Worm (Caenorhabditis elegans) whole organism, L1 larva: ENCODE data around the gene unc-93.

Experiments used
- C04F5.9 ChIP-seq: sonication (generic microtip); optimal IDR thresholded peaks from 2 replicates; lab custom pipeline; 2016; ENCODE audit warnings: missing genetic modification characterization, missing compliant biosample characterization
- F16B12.6 ChIP-seq: fragments of 150-350 bp; optimal IDR thresholded peaks from 2 replicates; lab custom pipeline; 2014; ENCODE audit warnings: missing biosample characterization, missing genetic modification characterization
- aha-1 ChIP-seq: fragments of 150-350 bp; optimal IDR thresholded peaks from 2 replicates; lab custom pipeline; 2014; ENCODE audit warnings: missing biosample characterization, missing genetic modification characterization
- blmp-1 ChIP-seq: fragments of 150-350 bp; optimal IDR thresholded peaks from 2 replicates; lab custom pipeline; 2014; ENCODE audit warnings: missing biosample characterization, missing genetic modification characterization
- ceh-63 ChIP-seq: fragments of 200-800 bp; sonication (Bioruptor generic); optimal IDR thresholded peaks from 2 replicates; lab custom pipeline; 2018; ENCODE audit warnings: mild to moderate bottlenecking, missing genetic modification characterization, missing compliant biosample characterization
- ceh-8 ChIP-seq: fragments of 200-800 bp; sonication (Bioruptor generic); optimal IDR thresholded peaks from 2 replicates; lab custom pipeline; 2018; ENCODE audit warnings: mild to moderate bottlenecking, missing genetic modification characterization, moderate library complexity, missing compliant biosample characterization
- ceh-90 ChIP-seq: sonication (generic microtip); optimal IDR thresholded peaks from 2 replicates; lab custom pipeline; 2016; ENCODE audit warnings: missing genetic modification characterization, missing compliant biosample characterization
- dsc-1 ChIP-seq: sonication (generic microtip); optimal IDR thresholded peaks from 2 replicates; lab custom pipeline; 2016; ENCODE audit warnings: mild to moderate bottlenecking, missing genetic modification characterization, missing compliant biosample characterization
- efl-1 ChIP-seq, 4 experiments: fragments of 150-350 bp; optimal IDR thresholded peaks in 3 of 4; peaks in 1 of 4; 1 replicate in 1 of 4; 2 replicates in 3 of 4; lab custom pipeline; 2014; ENCODE audit warnings: missing biosample characterization in 2 of 4, missing genetic modification characterization in 2 of 4, missing genetic modification reagents in 2 of 4
- egl-27 ChIP-seq, 2 experiments: fragments of 150-350 bp in 1 of 2; sonication (generic microtip); optimal IDR thresholded peaks; 3 replicates each; lab custom pipeline; 2017 to 2018; ENCODE audit warnings: missing biosample characterization in 2 of 2, missing genetic modification characterization in 2 of 2, missing genetic modification reagents in 2 of 2
- elt-2 ChIP-seq: sonication (generic microtip); optimal IDR thresholded peaks from 2 replicates; lab custom pipeline; 2016; ENCODE audit warnings: missing genetic modification characterization, mild to moderate bottlenecking, inconsistent platforms, missing compliant biosample characterization, missing genetic modification reagents
- elt-3 ChIP-seq, 6 experiments: fragments of 150-350 bp in 1 of 6; sonication (generic microtip); optimal IDR thresholded peaks; 2 replicates each; lab custom pipeline; 2017 to 2018; ENCODE audit warnings: missing biosample characterization in 6 of 6, missing genetic modification characterization in 6 of 6, inconsistent platforms in 1 of 6
- fkh-10 ChIP-seq: sonication (generic microtip); optimal IDR thresholded peaks from 2 replicates; lab custom pipeline; 2017; ENCODE audit warnings: missing biosample characterization, missing genetic modification reagents, missing genetic modification characterization
- fkh-8 ChIP-seq: sonication (generic microtip); optimal IDR thresholded peaks from 2 replicates; lab custom pipeline; 2016; ENCODE audit warnings: mild to moderate bottlenecking, missing genetic modification characterization, missing compliant biosample characterization
- fos-1 ChIP-seq: fragments of 150-350 bp; optimal IDR thresholded peaks from 2 replicates; lab custom pipeline; 2014; ENCODE audit warnings: missing biosample characterization, missing genetic modification characterization
- hlh-4 ChIP-seq: sonication (generic microtip); optimal IDR thresholded peaks from 2 replicates; lab custom pipeline; 2016; ENCODE audit warnings: mild to moderate bottlenecking, missing genetic modification characterization, missing compliant biosample characterization
- hpl-2 ChIP-seq: fragments of 150-350 bp; optimal IDR thresholded peaks from 2 replicates; lab custom pipeline; 2014; ENCODE audit warnings: missing biosample characterization, missing genetic modification reagents, missing genetic modification characterization
- jun-1 ChIP-seq: fragments of 150-350 bp; optimal IDR thresholded peaks from 2 replicates; lab custom pipeline; 2014; ENCODE audit warnings: missing biosample characterization, missing genetic modification reagents, missing genetic modification characterization
- lin-14 ChIP-seq: fragments of 200-800 bp; sonication (Bioruptor generic); optimal IDR thresholded peaks from 2 replicates; lab custom pipeline; 2018; ENCODE audit warnings: mild to moderate bottlenecking, missing genetic modification characterization, moderate library complexity, missing compliant biosample characterization
- lin-35 ChIP-seq, 2 experiments: fragments of 150-350 bp; optimal IDR thresholded peaks; 2 replicates each; lab custom pipeline; 2014; ENCODE audit warnings: missing biosample characterization in 2 of 2, missing genetic modification characterization in 2 of 2, missing genetic modification reagents in 2 of 2
- lin-39 ChIP-seq: fragments of 150-350 bp; optimal IDR thresholded peaks from 2 replicates; lab custom pipeline; 2014; ENCODE audit warnings: missing biosample characterization, missing genetic modification reagents, missing genetic modification characterization
- lsy-2 ChIP-seq, 2 experiments: fragments of 150-350 bp; optimal IDR thresholded peaks; 2 replicates each; lab custom pipeline; 2014; ENCODE audit warnings: missing biosample characterization in 2 of 2, missing genetic modification characterization in 2 of 2
- mab-9 ChIP-seq: fragments of 200-800 bp; sonication (Bioruptor generic); IDR thresholded peaks from 2 replicates; pipeline ENCODE4 v1.3.6; 2022; ENCODE audit warnings: missing genetic modification reagents, missing genetic modification characterization, missing compliant biosample characterization
- mef-2 ChIP-seq: fragments of 150-350 bp; optimal IDR thresholded peaks from 2 replicates; lab custom pipeline; 2014; ENCODE audit warnings: missing biosample characterization, missing genetic modification characterization
- mep-1 ChIP-seq: fragments of 150-350 bp; optimal IDR thresholded peaks from 2 replicates; lab custom pipeline; 2014; ENCODE audit warnings: missing biosample characterization, missing genetic modification characterization
- nhr-11 ChIP-seq: fragments of 150-350 bp; optimal IDR thresholded peaks from 2 replicates; lab custom pipeline; 2014; ENCODE audit warnings: missing biosample characterization, missing genetic modification characterization
- nhr-12 ChIP-seq: sonication (generic microtip); optimal IDR thresholded peaks from 2 replicates; lab custom pipeline; 2017; ENCODE audit warnings: missing biosample characterization, missing genetic modification characterization
- nhr-19 ChIP-seq: fragments of 200-800 bp; sonication (Bioruptor generic); conservative IDR thresholded peaks from 2 replicates; pipeline ENCODE4 v1.3.6; 2022; ENCODE audit warnings: missing genetic modification characterization, missing compliant biosample characterization
- nhr-20 ChIP-seq: sonication (generic microtip); optimal IDR thresholded peaks from 2 replicates; lab custom pipeline; 2016; ENCODE audit warnings: mild to moderate bottlenecking, missing genetic modification characterization, missing compliant biosample characterization
- nhr-47 ChIP-seq: sonication (generic microtip); optimal IDR thresholded peaks from 2 replicates; lab custom pipeline; 2016; ENCODE audit warnings: mild to moderate bottlenecking, missing genetic modification characterization, moderate library complexity, missing compliant biosample characterization
- nhr-71 ChIP-seq: sonication (generic microtip); optimal IDR thresholded peaks from 2 replicates; lab custom pipeline; 2016; ENCODE audit warnings: mild to moderate bottlenecking, missing genetic modification characterization, moderate library complexity, missing compliant biosample characterization
- nhr-76 ChIP-seq: sonication (generic microtip); optimal IDR thresholded peaks from 2 replicates; lab custom pipeline; 2017; ENCODE audit warnings: missing biosample characterization, missing genetic modification characterization
- nhr-77 ChIP-seq: fragments of 150-350 bp; optimal IDR thresholded peaks from 2 replicates; lab custom pipeline; 2014; ENCODE audit warnings: missing biosample characterization, missing genetic modification characterization
- nhr-84 ChIP-seq: sonication (generic microtip); optimal IDR thresholded peaks from 2 replicates; lab custom pipeline; 2017; ENCODE audit warnings: missing biosample characterization, missing genetic modification characterization
- nhr-85 ChIP-seq: sonication (generic microtip); peaks from one replicate; lab custom pipeline; 2016; ENCODE audit warnings: missing genetic modification characterization, inconsistent platforms, missing compliant biosample characterization
- nhr-90 ChIP-seq: sonication (generic microtip); optimal IDR thresholded peaks from 2 replicates; lab custom pipeline; 2016; ENCODE audit warnings: mild to moderate bottlenecking, missing genetic modification characterization, missing compliant biosample characterization; ENCODE audit not compliant: poor library complexity
- pax-3 ChIP-seq: fragments of 200-800 bp; sonication (Bioruptor generic); optimal IDR thresholded peaks from 2 replicates; lab custom pipeline; 2018; ENCODE audit warnings: mild to moderate bottlenecking, missing genetic modification characterization, moderate library complexity, missing compliant biosample characterization
- pqm-1 ChIP-seq: sonication (generic microtip); optimal IDR thresholded peaks from 3 replicates; lab custom pipeline; 2017; ENCODE audit warnings: missing biosample characterization, missing genetic modification characterization
- skn-1 ChIP-seq: fragments of 150-350 bp; optimal IDR thresholded peaks from 2 replicates; lab custom pipeline; 2014; ENCODE audit warnings: missing biosample characterization, missing genetic modification characterization
- snu-23 ChIP-seq: sonication (generic microtip); optimal IDR thresholded peaks from 2 replicates; lab custom pipeline; 2016; ENCODE audit warnings: missing genetic modification characterization, missing compliant biosample characterization
- sptf-1 ChIP-seq: fragments of 150-350 bp; optimal IDR thresholded peaks from 2 replicates; lab custom pipeline; 2014; ENCODE audit warnings: missing biosample characterization, missing genetic modification characterization
- unc-130 ChIP-seq: fragments of 150-350 bp; optimal IDR thresholded peaks from 2 replicates; lab custom pipeline; 2017; ENCODE audit warnings: missing biosample characterization, missing genetic modification characterization, inconsistent platforms
- unc-98 ChIP-seq: fragments of 200-800 bp; sonication (Bioruptor generic); IDR thresholded peaks from 2 replicates; pipeline ENCODE4 v1.3.6; 2022; ENCODE audit warnings: missing genetic modification characterization, missing compliant biosample characterization
- zag-1 ChIP-seq: fragments of 150-350 bp; optimal IDR thresholded peaks from 2 replicates; lab custom pipeline; 2014; ENCODE audit warnings: missing biosample characterization, missing genetic modification characterization
- zip-4 ChIP-seq: fragments of 200-800 bp; sonication (Bioruptor generic); optimal IDR thresholded peaks from 2 replicates; lab custom pipeline; 2018; ENCODE audit warnings: mild to moderate bottlenecking, missing genetic modification characterization, moderate library complexity, missing compliant biosample characterization
- ztf-11 ChIP-seq, 2 experiments: sonication (generic microtip); optimal IDR thresholded peaks; 2 replicates each; lab custom pipeline; 2016 to 2017; ENCODE audit warnings: missing genetic modification characterization in 2 of 2, missing biosample characterization in 1 of 2, missing compliant biosample characterization in 1 of 2
- ztf-4 ChIP-seq: fragments of 150-350 bp; optimal IDR thresholded peaks from 2 replicates; lab custom pipeline; 2014; ENCODE audit warnings: missing biosample characterization, missing genetic modification characterization

Gene unc-93

ce11 chrIII:3620652-3621051 lies 23.5 kb upstream of the unc-93 start (continued):
- peak; percentile 50 for TF ChIP-seq mep-1
- no peak for TF ChIP-seq ceh-63
- TF ChIP-seq dsc-1 (tag; lab: Kevin White, UChicago) = peak; percentile 8
- peak in 1 of 2 experiments; percentile 53 for TF ChIP-seq ztf-11 (tag; optimal IDR thresholded peaks at IDR 0.05; lab: Kevin White, UChicago)
- TF ChIP-seq lsy-2 (tag; optimal IDR thresholded peaks at IDR 0.05; lab: Kevin White, UChicago) = peak in 1 of 2 experiments; percentile 43
- peak; percentile 59 for TF ChIP-seq nhr-71 (tag; lab: Kevin White, UChicago)
- no peak for TF ChIP-seq nhr-90
- peak; percentile 23 for TF ChIP-seq skn-1 (tag; lab: Kevin White, UChicago)

- peak; percentile 58 for TF ChIP-seq nhr-85 (tag; lab: Kevin White, UChicago)
- peak; percentile 25 for TF ChIP-seq lin-14
- TF ChIP-seq nhr-77 (tag; lab: Kevin White, UChicago) = no peak
- no peak for TF ChIP-seq elt-2 (tag; lab: Kevin White, UChicago)
- TF ChIP-seq blmp-1 = peak; percentile 51
- no peak for TF ChIP-seq nhr-19
- TF ChIP-seq egl-27 (tag; optimal IDR thresholded peaks at IDR 0.05; lab: Kevin White, UChicago) = no peak
- no peak for TF ChIP-seq efl-1 (optimal IDR thresholded peaks at IDR 0.05; lab: Kevin White, UChicago)
- peak in 1 of 2 experiments; percentile 27 for TF ChIP-seq efl-1 (GFP tag; optimal IDR thresholded peaks at IDR 0.05 in 1 of 2; lab: Kevin White, UChicago)
- TF ChIP-seq ztf-4 (tag; lab: Kevin White, UChicago) = no peak
- TF ChIP-seq mef-2 (tag; lab: Kevin White, UChicago) = no peak
- TF ChIP-seq snu-23 (GFP tag; lab: Kevin White, UChicago) = peak; percentile 3
- TF ChIP-seq ceh-8 (GFP tag; lab: Kevin White, UChicago) = no peak
- no peak for TF ChIP-seq pqm-1
Observed at ce11 chrIII:3621211-3621897, 22.8 kb upstream of the unc-93 start.

- no peak for TF ChIP-seq fkh-10 (GFP tag; lab: Kevin White, UChicago)
- TF ChIP-seq aha-1 (tag; lab: Kevin White, UChicago) = no peak
- TF ChIP-seq hpl-2 = no peak
- no peak for TF ChIP-seq nhr-77 (tag; lab: Kevin White, UChicago)
- TF ChIP-seq nhr-71 (tag; lab: Kevin White, UChicago) = peak; percentile 6
- TF ChIP-seq hlh-4 = no peak
- peak; percentile 48 for TF ChIP-seq mep-1
- no peak for TF ChIP-seq fkh-8 (tag; lab: Kevin White, UChicago)
- TF ChIP-seq nhr-12 (tag; lab: Kevin White, UChicago) = no peak
- TF ChIP-seq zag-1 (tag; lab: Kevin White, UChicago) = no peak
- peak; percentile 43 for TF ChIP-seq lin-14
- TF ChIP-seq unc-130 (tag; lab: Kevin White, UChicago) = no peak
- TF ChIP-seq blmp-1 = peak; percentile 38
- TF ChIP-seq unc-98 (GFP tag; lab: Robert Waterston, UW) = no peak
- TF ChIP-seq nhr-11 (tag; lab: Kevin White, UChicago) = no peak
- no peak for TF ChIP-seq mab-9 (GFP tag; lab: Robert Waterston, UW)
- no peak for TF ChIP-seq lin-39 (tag; lab: Kevin White, UChicago)
- no peak for TF ChIP-seq F16B12.6 (tag; lab: Kevin White, UChicago)
- TF ChIP-seq pax-3 = no peak
- TF ChIP-seq nhr-47 = no peak
- no peak for TF ChIP-seq nhr-84 (tag; lab: Kevin White, UChicago)
- TF ChIP-seq mef-2 (tag; lab: Kevin White, UChicago) = no peak
- TF ChIP-seq elt-3 (tag; optimal IDR thresholded peaks at IDR 0.05; lab: Kevin White, UChicago) = no peak
- no peak for TF ChIP-seq nhr-76 (tag; lab: Kevin White, UChicago)
- no peak for TF ChIP-seq skn-1 (tag; lab: Kevin White, UChicago)
- no peak for TF ChIP-seq lsy-2 (tag; optimal IDR thresholded peaks at IDR 0.05; lab: Kevin White, UChicago)
- TF ChIP-seq fos-1 (tag; lab: Kevin White, UChicago) = no peak
- no peak for TF ChIP-seq ceh-63
- peak; percentile 30 for TF ChIP-seq snu-23 (GFP tag; lab: Kevin White, UChicago)
- TF ChIP-seq elt-2 (tag; lab: Kevin White, UChicago) = no peak
- TF ChIP-seq sptf-1 (tag; lab: Kevin White, UChicago) = no peak
- TF ChIP-seq nhr-20 (tag; lab: Kevin White, UChicago) = no peak
- TF ChIP-seq ceh-90 = no peak
- no peak for TF ChIP-seq C04F5.9 (tag; lab: Kevin White, UChicago)
- no peak for TF ChIP-seq zip-4 (GFP tag; lab: Kevin White, UChicago)
- TF ChIP-seq ceh-8 (GFP tag; lab: Kevin White, UChicago) = no peak
- no peak for TF ChIP-seq lin-35 (GFP tag; optimal IDR thresholded peaks at IDR 0.05; lab: Kevin White, UChicago)
- TF ChIP-seq jun-1 (tag; lab: Kevin White, UChicago) = no peak
Observed at ce11 chrIII:3623772-3624171, 20.4 kb upstream of the unc-93 start.
